Worm (Caenorhabditis elegans) whole organism, L4 larva: Measurements from ENCODE around the gene C15H9.5.

Experiments used
- F26F4.8 ChIP-seq: fragments of 200-800 bp; sonication (Bioruptor generic); conservative IDR thresholded peaks from 2 replicates; pipeline ENCODE4 v1.3.6; 2022; ENCODE audit warnings: missing genetic modification characterization, missing compliant biosample characterization
- T26A8.4 ChIP-seq: fragments of 200-800 bp; sonication (Bioruptor generic); IDR thresholded peaks from 2 replicates; pipeline ENCODE4 v1.3.6; 2022; ENCODE audit warnings: missing genetic modification characterization, missing compliant biosample characterization
- aly-2 ChIP-seq: sonication (generic microtip); optimal IDR thresholded peaks from 2 replicates; lab custom pipeline; 2018; ENCODE audit warnings: missing biosample characterization, missing genetic modification characterization
- cey-2 ChIP-seq: sonication (generic microtip); optimal IDR thresholded peaks from 3 replicates; lab custom pipeline; 2017; ENCODE audit warnings: missing genetic modification characterization, mild to moderate bottlenecking, missing compliant biosample characterization, antibody characterized with exemption, borderline replicate concordance; ENCODE audit not compliant: insufficient read depth
- egl-27 ChIP-seq: sonication (generic microtip); optimal IDR thresholded peaks from 3 replicates; lab custom pipeline; 2017; ENCODE audit warnings: missing biosample characterization, missing genetic modification reagents, missing genetic modification characterization
- lin-29 ChIP-seq: fragments of 200-800 bp; sonication (Bioruptor generic); IDR thresholded peaks from 2 replicates; pipeline ENCODE4 v1.3.6; 2022; ENCODE audit warnings: missing genetic modification reagents, missing genetic modification characterization, missing compliant biosample characterization
- lir-3 ChIP-seq: sonication (generic microtip); optimal IDR thresholded peaks from 2 replicates; lab custom pipeline; 2016; ENCODE audit warnings: mild to moderate bottlenecking, missing genetic modification characterization, missing compliant biosample characterization
- nhr-237 ChIP-seq: sonication (generic microtip); optimal IDR thresholded peaks from 2 replicates; lab custom pipeline; 2017; ENCODE audit warnings: missing biosample characterization, missing genetic modification characterization
- nhr-6 ChIP-seq: fragments of 150-350 bp; optimal IDR thresholded peaks from 2 replicates; lab custom pipeline; 2014; ENCODE audit warnings: missing biosample characterization, missing genetic modification characterization
- nhr-77 ChIP-seq: fragments of 150-350 bp; optimal IDR thresholded peaks from 2 replicates; lab custom pipeline; 2014; ENCODE audit warnings: missing biosample characterization, missing genetic modification characterization
- pqm-1 ChIP-seq: sonication (generic microtip); optimal IDR thresholded peaks from 2 replicates; lab custom pipeline; 2017; ENCODE audit warnings: missing biosample characterization, missing genetic modification characterization
- tag-97 ChIP-seq: fragments of 200-800 bp; sonication (Bioruptor generic); IDR thresholded peaks from 2 replicates; pipeline ENCODE4 v1.3.6; 2022; ENCODE audit warnings: missing genetic modification characterization, missing compliant biosample characterization

DNA sequence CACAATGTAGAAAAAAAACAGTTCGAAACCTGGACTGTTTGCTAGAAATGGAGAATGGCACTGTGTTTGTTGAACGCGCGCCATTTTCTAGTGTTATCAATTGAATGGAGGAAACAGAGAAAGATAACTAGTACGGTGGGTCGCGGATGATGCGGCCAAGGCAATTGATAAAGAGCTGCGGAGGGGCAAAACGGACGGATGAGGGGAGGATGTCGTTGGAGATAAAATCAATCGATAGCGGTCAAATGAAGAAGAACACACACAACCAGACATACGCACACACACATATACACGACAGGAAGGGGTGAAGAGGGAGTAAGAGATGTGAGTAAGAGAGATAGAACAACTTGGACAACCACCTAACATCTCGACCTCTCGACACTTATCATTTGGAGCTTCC lies 43.0 kb upstream of the C15H9.5 start:
- TF ChIP-seq egl-27 (tag; lab: Kevin White, UChicago) (no peak), T26A8.4 (GFP tag; lab: Robert Waterston, UW) (no peak), nhr-77 (tag; lab: Kevin White, UChicago) (no peak), pqm-1 (tag; lab: Kevin White, UChicago) (no peak), tag-97 (no peak), nhr-6 (no peak), lir-3 (tag; lab: Kevin White, UChicago) (no peak), cey-2 (tag; lab: Kevin White, UChicago) (no peak), nhr-237 (tag; lab: Kevin White, UChicago) (no peak), lin-29 (GFP tag; lab: Robert Waterston, UW) (no peak), F26F4.8 (GFP tag; lab: Robert Waterston, UW) (no peak), aly-2 (tag; lab: Kevin White, UChicago) (no peak)
